Worm (Caenorhabditis elegans) whole organism, L3 larva: ENCODE measurements around the gene F41G3.6.

Experiments used
- ZK546.5 ChIP-seq: sonication (generic microtip); optimal IDR thresholded peaks from 2 replicates; lab custom pipeline; 2017; ENCODE audit warnings: missing biosample characterization, missing genetic modification characterization
- aly-2 ChIP-seq: fragments of 150-350 bp; optimal IDR thresholded peaks from 2 replicates; lab custom pipeline; 2014; ENCODE audit warnings: missing biosample characterization, missing genetic modification characterization
- elt-1 ChIP-seq: fragments of 150-350 bp; optimal IDR thresholded peaks from 2 replicates; lab custom pipeline; 2014; ENCODE audit warnings: missing biosample characterization, missing genetic modification characterization
- elt-3 ChIP-seq, 3 experiments: fragments of 150-350 bp in 1 of 3; sonication (generic microtip) in 2 of 3; optimal IDR thresholded peaks; 2 replicates in 2 of 3; 4 replicates in 1 of 3; lab custom pipeline; 2014 to 2017; ENCODE audit warnings: missing biosample characterization in 3 of 3, missing genetic modification characterization in 3 of 3
- lin-39 ChIP-seq: fragments of 150-350 bp; optimal IDR thresholded peaks from 2 replicates; lab custom pipeline; 2018; ENCODE audit warnings: missing biosample characterization, missing genetic modification reagents, missing genetic modification characterization
- mdl-1 ChIP-seq: fragments of 150-350 bp; optimal IDR thresholded peaks from 2 replicates; lab custom pipeline; 2014; ENCODE audit warnings: missing biosample characterization, missing genetic modification characterization
- nhr-23 ChIP-seq: fragments of 150-350 bp; optimal IDR thresholded peaks from 2 replicates; lab custom pipeline; 2014; ENCODE audit warnings: missing biosample characterization, missing genetic modification reagents, missing genetic modification characterization
- nhr-28 ChIP-seq: fragments of 150-350 bp; optimal IDR thresholded peaks from 2 replicates; lab custom pipeline; 2014; ENCODE audit warnings: missing biosample characterization, missing genetic modification characterization
- nhr-76 ChIP-seq: fragments of 150-350 bp; sonication (generic microtip); optimal IDR thresholded peaks from 5 replicates; lab custom pipeline; 2014; ENCODE audit warnings: missing biosample characterization, missing genetic modification characterization
- unc-62 ChIP-seq: fragments of 150-350 bp; sonication (generic microtip); optimal IDR thresholded peaks from 4 replicates; lab custom pipeline; 2014; ENCODE audit warnings: missing biosample characterization, missing genetic modification reagents, missing genetic modification characterization

DNA sequence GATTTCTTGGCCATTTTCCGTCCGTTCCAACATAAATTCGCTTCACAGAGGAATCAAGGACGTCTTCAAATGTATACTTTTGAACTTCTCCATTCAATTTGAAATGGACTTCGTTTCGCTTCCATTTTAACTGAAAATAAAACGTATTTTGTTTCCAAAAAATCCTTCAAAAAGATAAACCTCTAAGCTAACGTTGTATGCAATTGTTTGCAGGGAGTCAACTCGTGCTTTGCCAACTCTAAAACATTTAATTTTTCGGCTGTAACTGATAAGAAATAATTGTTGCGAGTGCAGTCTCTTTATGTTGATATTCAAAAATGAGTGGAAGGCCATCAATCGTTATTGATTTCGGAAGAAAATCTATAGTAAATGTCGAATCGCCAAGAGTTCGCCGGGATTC, 25.3 kb downstream of the F41G3.6 start, which contains the start of gene F41G3.18:
- TF ChIP-seq aly-2 (tag; lab: Kevin White, UChicago) (no peak), elt-3 (tag; optimal IDR thresholded peaks at IDR 0.05; lab: Kevin White, UChicago) (no peak), unc-62 (GFP tag; lab: Kevin White, UChicago) (no peak), nhr-23 (tag; lab: Kevin White, UChicago) (no peak), ZK546.5 (tag; lab: Kevin White, UChicago) (no peak), nhr-28 (tag; lab: Kevin White, UChicago) (no peak), elt-1 (tag; lab: Kevin White, UChicago) (no peak), lin-39 (no peak), nhr-76 (tag; lab: Kevin White, UChicago) (no peak), mdl-1 (tag; lab: Kevin White, UChicago) (no peak)
